Worm (Caenorhabditis elegans): ENCODE measurements around the gene sbt-1.
A peak's percentile ranks its signal among the peaks of the same experiment; 100 is the strongest.

The sbt-1 gene

ce11 chrV:20782188-20782587 lies 46.5 kb downstream of the sbt-1 start (continued):
- TF ChIP-seq aly-2 (tag; optimal IDR thresholded peaks at IDR 0.05): peak; percentile 27
- no peak for TF ChIP-seq hlh-17 (GFP tag; optimal IDR thresholded peaks at IDR 0.05; ENCODE audit: borderline replicate concordance)
- peak; percentile 11 for TF ChIP-seq nhr-11 (tag; optimal IDR thresholded peaks at IDR 0.05)
- TF ChIP-seq F16B12.6 (tag; optimal IDR thresholded peaks at IDR 0.05): no peak
- TF ChIP-seq ces-1 (GFP tag; optimal IDR thresholded peaks at IDR 0.05): peak; percentile 84

ce11 chrV:20781346-20781952 lies 47.2 kb downstream of the sbt-1 start:
- TF ChIP-seq lin-13 (GFP tag; optimal IDR thresholded peaks at IDR 0.05) (no peak), unc-62 (GFP tag; optimal IDR thresholded peaks at IDR 0.05) (peak; percentile 27), efl-1 (optimal IDR thresholded peaks at IDR 0.05) (no peak), efl-1 (GFP tag; optimal IDR thresholded peaks at IDR 0.05 in 1 of 2) (peak in 1 of 2 experiments; percentile 54)

DNA sequence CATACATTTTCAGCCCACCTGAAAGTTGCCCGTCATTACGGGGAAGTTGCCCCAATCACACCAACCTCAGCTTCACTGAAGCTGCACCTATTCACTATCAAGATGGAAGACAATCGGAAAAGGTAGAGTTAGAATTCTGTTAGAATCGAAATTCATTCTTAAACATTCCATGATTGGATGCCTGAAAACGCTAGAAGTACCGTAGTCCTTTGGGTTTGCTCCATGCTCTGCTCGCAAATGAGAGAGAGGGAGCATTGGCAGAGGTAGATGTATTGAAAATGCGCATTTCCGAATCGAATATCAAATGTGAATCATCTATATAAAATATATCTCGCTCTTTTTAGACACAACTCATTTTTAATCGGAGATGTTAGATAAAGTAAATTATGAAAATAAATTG lies 48.3 kb downstream of the sbt-1 start, which contains the start of gene hif-1:
hif-1 (plus strand) TSS at position 8 of the 400 bp plus-strand sequence.
- TF ChIP-seq egl-13 (tag; optimal IDR thresholded peaks at IDR 0.05) (peak; percentile 31), unc-62 (GFP tag; optimal IDR thresholded peaks at IDR 0.05) (no peak), rnt-1 (tag; optimal IDR thresholded peaks at IDR 0.05) (peak; percentile 13), lsy-2 (tag; optimal IDR thresholded peaks at IDR 0.05) (peak in 1 of 2 experiments; percentile 57)

- TF ChIP-seq elt-2 (tag; optimal IDR thresholded peaks at IDR 0.05): no peak
- TF ChIP-seq nhr-20 (tag; optimal IDR thresholded peaks at IDR 0.05): peak; percentile 48
- no peak for TF ChIP-seq lin-39 (tag; optimal IDR thresholded peaks at IDR 0.05)
- peak; percentile 80 for TF ChIP-seq dsc-1 (tag; optimal IDR thresholded peaks at IDR 0.05)
- TF ChIP-seq Y116A8C.19 (tag; optimal IDR thresholded peaks at IDR 0.05; ENCODE audit: borderline replicate concordance): no peak
- peak; percentile 68 for TF ChIP-seq fkh-8 (tag; optimal IDR thresholded peaks at IDR 0.05)
- peak; percentile 78 for TF ChIP-seq sox-4 (tag; optimal IDR thresholded peaks at IDR 0.05)
- no peak for TF ChIP-seq C16A3.4 (tag; optimal IDR thresholded peaks at IDR 0.05)
- TF ChIP-seq nhr-19 (GFP tag; conservative IDR thresholded peaks at IDR 0.05): peak; percentile 29
- TF ChIP-seq mef-2 (tag; optimal IDR thresholded peaks at IDR 0.05): no peak
- TF ChIP-seq fkh-10 (GFP tag; optimal IDR thresholded peaks at IDR 0.05): no peak
- TF ChIP-seq nhr-71 (tag; optimal IDR thresholded peaks at IDR 0.05): peak; percentile 57
- TF ChIP-seq nhr-85 (tag): peak; percentile 75
- peak; percentile 1 for TF ChIP-seq irx-1 (tag; optimal IDR thresholded peaks at IDR 0.05)
- TF ChIP-seq pax-3 (tag; optimal IDR thresholded peaks at IDR 0.05): peak; percentile 42
- TF ChIP-seq swsn-7 (tag; optimal IDR thresholded peaks at IDR 0.05): peak; percentile 27
- TF ChIP-seq egl-27 (tag; optimal IDR thresholded peaks at IDR 0.05): no peak
- TF ChIP-seq lin-14 (GFP tag; optimal IDR thresholded peaks at IDR 0.05): peak; percentile 25
- TF ChIP-seq nhr-47 (tag; optimal IDR thresholded peaks at IDR 0.05): peak; percentile 23
- no peak for TF ChIP-seq vab-15 (tag; optimal IDR thresholded peaks at IDR 0.05)
- TF ChIP-seq rnt-1 (tag; optimal IDR thresholded peaks at IDR 0.05): peak; percentile 58
- no peak for TF ChIP-seq lin-13 (GFP tag; optimal IDR thresholded peaks at IDR 0.05)
- TF ChIP-seq fos-1 (tag; optimal IDR thresholded peaks at IDR 0.05): peak; percentile 38
- no peak for TF ChIP-seq mep-1 (tag; optimal IDR thresholded peaks at IDR 0.05)
- TF ChIP-seq aha-1 (tag; optimal IDR thresholded peaks at IDR 0.05): no peak
- peak in 1 of 2 experiments; percentile 13 for TF ChIP-seq lsy-2 (tag; optimal IDR thresholded peaks at IDR 0.05)
Measured at ce11 chrV:20779707-20780346, 48.9 kb downstream of the sbt-1 start.

Data from whole organism, L1 larva.